Fruit fly (Drosophila melanogaster) whole organism, prepupa: ENCODE data around the gene gl.

ENCODE experiments used
- Blimp-1 ChIP-seq: fragments of 200-800 bp; sonication (Bioruptor generic); optimal IDR thresholded peaks from 3 replicates; lab custom pipeline; 2017; ENCODE audit warnings: missing biosample characterization, missing genetic modification characterization, mild to moderate bottlenecking, moderate library complexity, missing genetic modification reagents
- CG10669 ChIP-seq: fragments of 200-800 bp; sonication (Bioruptor generic); optimal IDR thresholded peaks from 3 replicates; lab custom pipeline; 2018; ENCODE audit warnings: missing biosample characterization, mild to moderate bottlenecking, missing genetic modification characterization, moderate library complexity
- CG15336 ChIP-seq: fragments of 200-800 bp; sonication (Bioruptor generic); IDR thresholded peaks from 2 replicates; pipeline ENCODE4 v1.3.6; 2022; ENCODE audit warnings: missing biosample characterization, missing genetic modification characterization
- CG1621 ChIP-seq: fragments of 200-800 bp; sonication (Bioruptor generic); optimal IDR thresholded peaks from 3 replicates; lab custom pipeline; 2018; ENCODE audit warnings: missing biosample characterization, mild to moderate bottlenecking, missing genetic modification characterization
- CG16779 ChIP-seq: fragments of 200-800 bp; sonication (Bioruptor generic); optimal IDR thresholded peaks from 3 replicates; lab custom pipeline; 2017; ENCODE audit warnings: missing biosample characterization, mild to moderate bottlenecking, missing genetic modification characterization
- CG3032 ChIP-seq: fragments of 200-800 bp; optimal IDR thresholded peaks from 2 replicates; lab custom pipeline; 2019; ENCODE audit warnings: missing biosample characterization, mild to moderate bottlenecking, missing genetic modification characterization, moderate library complexity
- CG4318 ChIP-seq: fragments of 200-800 bp; sonication (Bioruptor generic); optimal IDR thresholded peaks from 3 replicates; lab custom pipeline; 2017; ENCODE audit warnings: missing biosample characterization, mild to moderate bottlenecking, missing genetic modification characterization
- CG6163 ChIP-seq: fragments of 200-800 bp; sonication (Bioruptor generic); IDR thresholded peaks from 3 replicates; pipeline ENCODE4 v1.3.6; 2022; ENCODE audit warnings: missing biosample characterization, missing genetic modification characterization
- CG6276 ChIP-seq: fragments of 200-800 bp; sonication (Bioruptor generic); optimal IDR thresholded peaks from 2 replicates; lab custom pipeline; 2017; ENCODE audit warnings: missing biosample characterization, mild to moderate bottlenecking, missing genetic modification characterization
- CG6792 ChIP-seq: fragments of 200-800 bp; sonication (Bioruptor generic); optimal IDR thresholded peaks from 3 replicates; lab custom pipeline; 2016; ENCODE audit warnings: missing biosample characterization, missing genetic modification characterization
- CG6808 ChIP-seq: fragments of 200-800 bp; sonication (Bioruptor generic); optimal IDR thresholded peaks from 3 replicates; lab custom pipeline; 2017; ENCODE audit warnings: missing biosample characterization, missing genetic modification characterization, mild to moderate bottlenecking, moderate library complexity, missing genetic modification reagents
- CG7368 ChIP-seq: fragments of 200-800 bp; sonication (Bioruptor generic); optimal IDR thresholded peaks from 3 replicates; lab custom pipeline; 2016; ENCODE audit warnings: missing biosample characterization, missing genetic modification characterization
- CG8119 ChIP-seq: fragments of 200-800 bp; sonication (Bioruptor generic); IDR thresholded peaks from 3 replicates; pipeline ENCODE4 v1.3.6; 2022; ENCODE audit warnings: missing biosample characterization, missing genetic modification characterization
- CG8632 ChIP-seq: fragments of 200-800 bp; sonication (Bioruptor generic); optimal IDR thresholded peaks from 3 replicates; lab custom pipeline; 2016; ENCODE audit warnings: missing biosample characterization, missing genetic modification characterization
- Eip75B ChIP-seq: fragments of 200-800 bp; sonication (Bioruptor generic); optimal IDR thresholded peaks from 3 replicates; lab custom pipeline; 2016; ENCODE audit warnings: missing biosample characterization, missing genetic modification characterization
- Eip93F ChIP-seq: fragments of 200-800 bp; sonication (Bioruptor generic); optimal IDR thresholded peaks from 2 replicates; lab custom pipeline; 2016; ENCODE audit warnings: missing biosample characterization, mild to moderate bottlenecking, missing genetic modification characterization
- Ets21C ChIP-seq: fragments of 200-800 bp; sonication (Bioruptor generic); optimal IDR thresholded peaks from 3 replicates; lab custom pipeline; 2016; ENCODE audit warnings: missing biosample characterization, missing genetic modification characterization
- Ets96B ChIP-seq: fragments of 200-800 bp; optimal IDR thresholded peaks from 2 replicates; lab custom pipeline; 2019; ENCODE audit warnings: missing biosample characterization, mild to moderate bottlenecking, missing genetic modification characterization, moderate library complexity
- Hr38 ChIP-seq: sonication (Bioruptor generic); optimal IDR thresholded peaks from 2 replicates; lab custom pipeline; 2016; ENCODE audit warnings: missing biosample characterization, missing genetic modification characterization
- Lpt ChIP-seq: fragments of 200-800 bp; sonication (Bioruptor generic); optimal IDR thresholded peaks from 3 replicates; lab custom pipeline; 2016; ENCODE audit warnings: missing biosample characterization, missing genetic modification characterization
- Met ChIP-seq: fragments of 200-800 bp; sonication (Bioruptor generic); optimal IDR thresholded peaks from 3 replicates; lab custom pipeline; 2016; ENCODE audit warnings: missing biosample characterization, missing genetic modification characterization
- OdsH ChIP-seq: fragments of 200-800 bp; sonication (Bioruptor generic); optimal IDR thresholded peaks from 3 replicates; lab custom pipeline; 2016; ENCODE audit warnings: missing biosample characterization, missing genetic modification characterization
- Smox ChIP-seq: fragments of 200-800 bp; sonication (Bioruptor generic); optimal IDR thresholded peaks from 3 replicates; lab custom pipeline; 2016; ENCODE audit warnings: missing biosample characterization, missing genetic modification characterization
- Sox102F ChIP-seq: fragments of 200-800 bp; sonication (Bioruptor generic); optimal IDR thresholded peaks from 2 replicates; lab custom pipeline; 2016; ENCODE audit warnings: missing biosample characterization, mild to moderate bottlenecking, missing genetic modification characterization
- Sox14 ChIP-seq: fragments of 200-800 bp; sonication (Bioruptor generic); optimal IDR thresholded peaks from 3 replicates; lab custom pipeline; 2016; ENCODE audit warnings: missing biosample characterization, missing genetic modification characterization
- achi ChIP-seq: fragments of 200-800 bp; sonication (Bioruptor generic); optimal IDR thresholded peaks from 3 replicates; lab custom pipeline; 2016; ENCODE audit warnings: missing biosample characterization, missing genetic modification characterization
- acj6 ChIP-seq: fragments of 200-800 bp; sonication (Bioruptor generic); optimal IDR thresholded peaks from 3 replicates; lab custom pipeline; 2016; ENCODE audit warnings: missing biosample characterization, missing genetic modification characterization
- cyc ChIP-seq: fragments of 200-800 bp; sonication (Bioruptor generic); optimal IDR thresholded peaks from 3 replicates; lab custom pipeline; 2016; ENCODE audit warnings: missing biosample characterization, missing genetic modification characterization
- dsx ChIP-seq: fragments of 200-800 bp; optimal IDR thresholded peaks from 3 replicates; lab custom pipeline; 2019; ENCODE audit warnings: missing biosample characterization, mild to moderate bottlenecking, missing genetic modification characterization, moderate library complexity; ENCODE audit not compliant: poor library complexity, severe bottlenecking
- eg ChIP-seq: fragments of 200-800 bp; sonication (Bioruptor generic); IDR thresholded peaks from 3 replicates; pipeline ENCODE4 v1.3.6; 2022; ENCODE audit warnings: missing biosample characterization, missing genetic modification characterization
- esn ChIP-seq: fragments of 200-800 bp; sonication (Bioruptor generic); optimal IDR thresholded peaks from 2 replicates; lab custom pipeline; 2016; ENCODE audit warnings: missing biosample characterization, mild to moderate bottlenecking, missing genetic modification characterization, moderate library complexity
- fd85E ChIP-seq: fragments of 200-800 bp; sonication (Bioruptor generic); optimal IDR thresholded peaks from 3 replicates; lab custom pipeline; 2016; ENCODE audit warnings: missing biosample characterization, missing genetic modification characterization
- lz ChIP-seq: fragments of 200-800 bp; sonication (Bioruptor generic); optimal IDR thresholded peaks from 3 replicates; lab custom pipeline; 2016; ENCODE audit warnings: missing biosample characterization, missing genetic modification characterization
- net ChIP-seq: fragments of 200-800 bp; sonication (Bioruptor generic); optimal IDR thresholded peaks from 3 replicates; lab custom pipeline; 2016; ENCODE audit warnings: missing biosample characterization, missing genetic modification characterization
- salr ChIP-seq, 2 experiments: fragments of 200-800 bp; sonication (Bioruptor generic); optimal IDR thresholded peaks; 3 replicates each; lab custom pipeline; 2016 to 2018; ENCODE audit warnings: missing biosample characterization in 2 of 2, missing genetic modification characterization in 2 of 2, mild to moderate bottlenecking in 1 of 2
- spab ChIP-seq: fragments of 200-800 bp; sonication (Bioruptor generic); optimal IDR thresholded peaks from 2 replicates; lab custom pipeline; 2017; ENCODE audit warnings: missing biosample characterization, mild to moderate bottlenecking, missing genetic modification characterization, missing genetic modification reagents
- ss ChIP-seq, 2 experiments: fragments of 200-800 bp; sonication (Bioruptor generic); optimal IDR thresholded peaks; 2 replicates in 1 of 2; 3 replicates in 1 of 2; lab custom pipeline; 2017 to 2018; ENCODE audit warnings: mild to moderate bottlenecking in 2 of 2, missing biosample characterization in 2 of 2, missing genetic modification characterization in 2 of 2, moderate library complexity in 1 of 2
- svp ChIP-seq: fragments of 200-800 bp; sonication (Bioruptor generic); peaks from one replicate; lab custom pipeline; 2016; ENCODE audit warnings: missing biosample characterization, missing genetic modification characterization
- topi ChIP-seq: fragments of 200-800 bp; sonication (Bioruptor generic); optimal IDR thresholded peaks from 3 replicates; lab custom pipeline; 2016; ENCODE audit warnings: missing biosample characterization, missing genetic modification characterization

The gl gene

dm6 chr3R:18393436-18393835 is 20.9 kb upstream of the gl start (continued):
- no peak for TF ChIP-seq OdsH (GFP tag; lab: Kevin White, UChicago)
- no peak for TF ChIP-seq Eip93F (GFP tag; lab: Kevin White, UChicago)
- no peak for TF ChIP-seq CG6276 (GFP tag; lab: Kevin White, UChicago)
- peak; percentile 72 for TF ChIP-seq CG6792
- TF ChIP-seq CG6163 (GFP tag; lab: Robert Waterston, UW): peak; percentile 73; the same call in 1 of the 3 replicates
- TF ChIP-seq Sox102F: peak; percentile 72
- TF ChIP-seq CG8632 (GFP tag; lab: Kevin White, UChicago): peak; percentile 75
- peak; percentile 73 for TF ChIP-seq net (GFP tag; lab: Kevin White, UChicago)
- no peak for TF ChIP-seq svp
- peak; percentile 82 for TF ChIP-seq achi (GFP tag; lab: Kevin White, UChicago)

dm6 chr3R:18389790-18390189 is 17.3 kb upstream of the gl start, which contains the start of gene Vha100-4:
Gene Vha100-4 (minus strand): TSS chr3R:18389805.
- TF ChIP-seq Eip93F (GFP tag; lab: Kevin White, UChicago): no peak
- TF ChIP-seq Sox102F: no peak
- TF ChIP-seq CG16779 (tag; lab: Kevin White, UChicago): no peak
- no peak for TF ChIP-seq topi (GFP tag; lab: Kevin White, UChicago)
- TF ChIP-seq Lpt (GFP tag; lab: Kevin White, UChicago): no peak
- TF ChIP-seq Ets21C: no peak
- no peak for TF ChIP-seq CG6276 (GFP tag; lab: Kevin White, UChicago)
- TF ChIP-seq lz (GFP tag; lab: Kevin White, UChicago): no peak
- no peak for TF ChIP-seq salr (GFP tag; optimal IDR thresholded peaks at IDR 0.05; lab: Kevin White, UChicago)
- TF ChIP-seq cyc (GFP tag; lab: Kevin White, UChicago): no peak
- TF ChIP-seq CG7368 (GFP tag; lab: Kevin White, UChicago): no peak
- no peak for TF ChIP-seq CG4318 (GFP tag; lab: Kevin White, UChicago)
- TF ChIP-seq acj6: no peak
- TF ChIP-seq CG6163 (GFP tag; lab: Robert Waterston, UW): no peak
- no peak for TF ChIP-seq CG6808

dm6 chr3R:18385593-18385992 is 13.1 kb upstream of the gl start, which contains the start of gene cona:
Gene cona (plus strand): TSS chr3R:18385828.
- no peak for TF ChIP-seq Ets96B (tag; lab: Kevin White, UChicago)

dm6 chr3R:18384972-18385371 is 12.4 kb upstream of the gl start, which contains the start of gene CG14309:
Gene CG14309 (minus strand): TSS chr3R:18385072.
- TF ChIP-seq CG6163 (GFP tag; lab: Robert Waterston, UW): no peak
- TF ChIP-seq CG15336 (GFP tag; lab: Robert Waterston, UW): no peak
- TF ChIP-seq lz (GFP tag; lab: Kevin White, UChicago): no peak
- no peak for TF ChIP-seq CG8632 (GFP tag; lab: Kevin White, UChicago)
- no peak for TF ChIP-seq esn (GFP tag; lab: Kevin White, UChicago)
- TF ChIP-seq achi (GFP tag; lab: Kevin White, UChicago): no peak
- no peak for TF ChIP-seq Blimp-1 (GFP tag; lab: Kevin White, UChicago)
- no peak for TF ChIP-seq Smox (GFP tag; lab: Kevin White, UChicago)
- no peak for TF ChIP-seq fd85E (GFP tag; lab: Kevin White, UChicago)
- TF ChIP-seq net (GFP tag; lab: Kevin White, UChicago): no peak
- TF ChIP-seq CG7368 (GFP tag; lab: Kevin White, UChicago): no peak

- peak; percentile 10 for TF ChIP-seq Met (GFP tag; lab: Kevin White, UChicago)
- TF ChIP-seq CG16779 (tag; lab: Kevin White, UChicago): peak; percentile 50
- TF ChIP-seq Eip75B: peak; percentile 52
- TF ChIP-seq ss (GFP tag; optimal IDR thresholded peaks at IDR 0.05; lab: Kevin White, UChicago): peak; percentile 84 to 89
- peak; percentile 76 for TF ChIP-seq CG6808
- peak in 1 of 2 experiments; percentile 12 for TF ChIP-seq salr (GFP tag; optimal IDR thresholded peaks at IDR 0.05; lab: Kevin White, UChicago)
- peak; percentile 24; the same call in 1 of the 3 replicates for TF ChIP-seq eg (GFP tag; lab: Robert Waterston, UW)
- 0 out of 2 replicates have a peak, but pooled peaks have one; percentile 34 for TF ChIP-seq CG15336 (GFP tag; lab: Robert Waterston, UW)
- TF ChIP-seq CG1621: peak; percentile 93
- TF ChIP-seq dsx (GFP tag; lab: Kevin White, UChicago): peak; percentile 50
- TF ChIP-seq CG7368 (GFP tag; lab: Kevin White, UChicago): no peak
- TF ChIP-seq Lpt (GFP tag; lab: Kevin White, UChicago): peak; percentile 63
- TF ChIP-seq Hr38: no peak
- TF ChIP-seq spab (GFP tag; lab: Kevin White, UChicago): peak; percentile 63
- TF ChIP-seq cyc (GFP tag; lab: Kevin White, UChicago): no peak
- TF ChIP-seq OdsH (GFP tag; lab: Kevin White, UChicago): no peak
- TF ChIP-seq net (GFP tag; lab: Kevin White, UChicago): peak; percentile 48
- peak; percentile 26 for TF ChIP-seq Sox102F
- no peak for TF ChIP-seq CG6276 (GFP tag; lab: Kevin White, UChicago)
- TF ChIP-seq CG8119: peak; percentile 48; the same call in 2 of the 3 replicates
- TF ChIP-seq CG3032 (tag; lab: Kevin White, UChicago): peak; percentile 18
- peak; percentile 12 for TF ChIP-seq Sox14 (GFP tag; lab: Kevin White, UChicago)
- peak; percentile 22 for TF ChIP-seq CG10669 (GFP tag; lab: Kevin White, UChicago)
- no peak for TF ChIP-seq Blimp-1 (GFP tag; lab: Kevin White, UChicago)
- TF ChIP-seq Ets96B (tag; lab: Kevin White, UChicago): peak; percentile 44
Observed at dm6 chr3R:18381014-18381512, 8.5 kb upstream of the gl start, which contains the start of gene CG7675. Gene CG7675 (minus strand): TSS chr3R:18381178.
